Fruit fly (Drosophila melanogaster) whole organism, embryonic: Measurements from ENCODE around the gene CG34290.
A peak's percentile ranks its signal among the peaks of the same experiment; 100 is the strongest.

Experiments used
- Adf1 ChIP-seq: fragments of 200-800 bp; sonication (Bioruptor generic); IDR thresholded peaks from 2 replicates; pipeline ENCODE4 v1.3.6; 2022; ENCODE audit warnings: missing biosample characterization, missing genetic modification characterization
- Antp ChIP-seq: fragments of 200-800 bp; sonication (Bioruptor generic); optimal IDR thresholded peaks from 3 replicates; lab custom pipeline; 2016; ENCODE audit warnings: missing biosample characterization, missing genetic modification characterization
- Asciz ChIP-seq: fragments of 200-800 bp; sonication (Bioruptor generic); optimal IDR thresholded peaks from 2 replicates; lab custom pipeline; 2017; ENCODE audit warnings: missing biosample characterization, mild to moderate bottlenecking, missing genetic modification characterization, missing genetic modification reagents
- CG12659 ChIP-seq: fragments of 200-800 bp; sonication (Bioruptor generic); optimal IDR thresholded peaks from 3 replicates; lab custom pipeline; 2017; ENCODE audit warnings: mild to moderate bottlenecking, missing biosample characterization, missing genetic modification reagents, missing genetic modification characterization
- CG12744 ChIP-seq: fragments of 200-800 bp; sonication (Bioruptor generic); optimal IDR thresholded peaks from 2 replicates; lab custom pipeline; 2016; ENCODE audit warnings: missing biosample characterization, missing genetic modification characterization
- CG13424 ChIP-seq: fragments of 200-800 bp; sonication (Bioruptor generic); optimal IDR thresholded peaks from 2 replicates; lab custom pipeline; 2019; ENCODE audit warnings: missing biosample characterization, mild to moderate bottlenecking, missing genetic modification characterization, moderate library complexity
- CG14667 ChIP-seq: fragments of 200-800 bp; sonication (Bioruptor generic); IDR thresholded peaks from 2 replicates; pipeline ENCODE4 v1.3.6; 2022; ENCODE audit warnings: missing biosample characterization, missing genetic modification characterization
- CG15601 ChIP-seq: fragments of 200-800 bp; sonication (Bioruptor generic); optimal IDR thresholded peaks from 3 replicates; lab custom pipeline; 2019; ENCODE audit warnings: missing biosample characterization, mild to moderate bottlenecking, missing genetic modification characterization, moderate library complexity
- CG1603 ChIP-seq: fragments of 200-800 bp; sonication (Bioruptor generic); optimal IDR thresholded peaks from 2 replicates; lab custom pipeline; 2019; ENCODE audit warnings: missing biosample characterization, mild to moderate bottlenecking, missing genetic modification characterization, moderate library complexity
- CG16863 ChIP-seq: fragments of 200-800 bp; sonication (Bioruptor generic); optimal IDR thresholded peaks from 3 replicates; lab custom pipeline; 2016; ENCODE audit warnings: missing biosample characterization, missing genetic modification characterization
- CG17568 ChIP-seq: fragments of 200-800 bp; sonication (Bioruptor generic); optimal IDR thresholded peaks from 2 replicates; lab custom pipeline; 2018; ENCODE audit warnings: missing biosample characterization, mild to moderate bottlenecking, missing genetic modification characterization, moderate library complexity
- CG2129 ChIP-seq: fragments of 200-800 bp; sonication (Bioruptor generic); IDR thresholded peaks from 2 replicates; pipeline ENCODE4 v1.3.6; 2022; ENCODE audit warnings: missing biosample characterization, missing genetic modification characterization; ENCODE audit not compliant: partially characterized antibody
- CG2712 ChIP-seq: fragments of 200-800 bp; optimal IDR thresholded peaks from 3 replicates; lab custom pipeline; 2019; ENCODE audit warnings: missing biosample characterization, mild to moderate bottlenecking, missing genetic modification characterization, moderate library complexity
- CG30403 ChIP-seq: fragments of 200-800 bp; sonication (Bioruptor generic); optimal IDR thresholded peaks from 3 replicates; lab custom pipeline; 2016; ENCODE audit warnings: missing biosample characterization, missing genetic modification characterization
- CG30431 ChIP-seq: fragments of 200-800 bp; sonication (Bioruptor generic); optimal IDR thresholded peaks from 2 replicates; lab custom pipeline; 2017; ENCODE audit warnings: missing biosample characterization, missing genetic modification characterization
- CG31388 ChIP-seq: fragments of 200-800 bp; sonication (Bioruptor generic); optimal IDR thresholded peaks from 2 replicates; lab custom pipeline; 2016; ENCODE audit warnings: missing biosample characterization, missing genetic modification characterization
- CG32767 ChIP-seq: fragments of 200-800 bp; sonication (Bioruptor generic); IDR thresholded peaks from 2 replicates; pipeline ENCODE4 v1.3.6; 2022; ENCODE audit warnings: missing biosample characterization, missing genetic modification characterization
- CG7372 ChIP-seq: fragments of 200-800 bp; sonication (Bioruptor generic); IDR thresholded peaks from 2 replicates; pipeline ENCODE4 v1.3.6; 2022; ENCODE audit warnings: missing biosample characterization, missing genetic modification characterization
- CG8944 ChIP-seq: fragments of 200-800 bp; sonication (Bioruptor generic); optimal IDR thresholded peaks from 3 replicates; lab custom pipeline; 2016; ENCODE audit warnings: missing biosample characterization, missing genetic modification characterization
- CG9797 ChIP-seq: fragments of 200-800 bp; sonication (Bioruptor generic); optimal IDR thresholded peaks from 3 replicates; lab custom pipeline; 2018; ENCODE audit warnings: missing biosample characterization, mild to moderate bottlenecking, missing genetic modification characterization
- Camta ChIP-seq: fragments of 200-800 bp; sonication (Bioruptor generic); optimal IDR thresholded peaks from 2 replicates; lab custom pipeline; 2016; ENCODE audit warnings: missing biosample characterization, missing genetic modification characterization
- CoRest ChIP-seq: fragments of 200-800 bp; sonication (Bioruptor generic); optimal IDR thresholded peaks from 3 replicates; lab custom pipeline; 2018; ENCODE audit warnings: missing biosample characterization, mild to moderate bottlenecking, missing genetic modification characterization, moderate library complexity
- E2f2 ChIP-seq: fragments of 200-800 bp; sonication (Bioruptor generic); IDR thresholded peaks from 2 replicates; pipeline ENCODE4 v1.3.6; 2022; ENCODE audit warnings: missing biosample characterization, missing genetic modification characterization
- Elba2 ChIP-seq: fragments of 200-800 bp; sonication (Bioruptor generic); optimal IDR thresholded peaks from 3 replicates; lab custom pipeline; 2016; ENCODE audit warnings: missing biosample characterization, missing genetic modification characterization
- Ets65A ChIP-seq: fragments of 200-800 bp; sonication (Bioruptor generic); peaks from one replicate; lab custom pipeline; 2016; ENCODE audit warnings: missing biosample characterization, missing genetic modification characterization
- HLH3B ChIP-seq: fragments of 200-800 bp; sonication (Bioruptor generic); IDR thresholded peaks from 2 replicates; pipeline ENCODE4 v1.3.6; 2022; ENCODE audit warnings: missing biosample characterization, missing genetic modification characterization
- Hmr ChIP-seq: fragments of 200-800 bp; sonication (Bioruptor generic); optimal IDR thresholded peaks from 3 replicates; lab custom pipeline; 2017; ENCODE audit warnings: mild to moderate bottlenecking, missing biosample characterization, missing genetic modification reagents, missing genetic modification characterization
- MTF-1 ChIP-seq: fragments of 200-800 bp; sonication (Bioruptor generic); optimal IDR thresholded peaks from 2 replicates; lab custom pipeline; 2018; ENCODE audit warnings: missing biosample characterization, mild to moderate bottlenecking, missing genetic modification characterization, borderline replicate concordance
- Max ChIP-seq: fragments of 200-800 bp; sonication (Bioruptor generic); optimal IDR thresholded peaks from 2 replicates; lab custom pipeline; 2016; ENCODE audit warnings: missing biosample characterization, mild to moderate bottlenecking, missing genetic modification characterization
- PHDP ChIP-seq: fragments of 200-800 bp; sonication (Bioruptor generic); optimal IDR thresholded peaks from 3 replicates; lab custom pipeline; 2018; ENCODE audit warnings: missing biosample characterization, mild to moderate bottlenecking, missing genetic modification characterization, moderate library complexity
- Poxn ChIP-seq: fragments of 200-800 bp; sonication (Bioruptor generic); IDR thresholded peaks from 2 replicates; pipeline ENCODE4 v1.3.6; 2022; ENCODE audit warnings: missing biosample characterization, missing genetic modification characterization
- Xbp1 ChIP-seq: fragments of 200-800 bp; sonication (Bioruptor generic); optimal IDR thresholded peaks from 3 replicates; lab custom pipeline; 2016; ENCODE audit warnings: missing biosample characterization, mild to moderate bottlenecking, missing genetic modification characterization
- aop ChIP-seq: fragments of 200-800 bp; sonication (Bioruptor generic); IDR thresholded peaks from 2 replicates; pipeline ENCODE4 v1.3.6; 2022; ENCODE audit warnings: missing biosample characterization, missing genetic modification characterization
- dimm ChIP-seq: fragments of 200-800 bp; sonication (Bioruptor generic); IDR thresholded peaks from 2 replicates; pipeline ENCODE4 v1.3.6; 2022; ENCODE audit warnings: missing biosample characterization, missing genetic modification characterization
- dmrt99B ChIP-seq: fragments of 200-800 bp; sonication (Bioruptor generic); optimal IDR thresholded peaks from 2 replicates; lab custom pipeline; 2018; ENCODE audit warnings: missing biosample characterization, mild to moderate bottlenecking, missing genetic modification characterization, moderate library complexity
- dysf ChIP-seq: fragments of 200-800 bp; sonication (Bioruptor generic); IDR thresholded peaks from 3 replicates; pipeline ENCODE4 v1.3.6; 2022; ENCODE audit warnings: missing biosample characterization, missing genetic modification characterization
- fu2 ChIP-seq: fragments of 200-800 bp; sonication (Bioruptor generic); optimal IDR thresholded peaks from 2 replicates; lab custom pipeline; 2016; ENCODE audit warnings: missing biosample characterization, missing genetic modification characterization
- gcm ChIP-seq: fragments of 200-800 bp; sonication (Bioruptor generic); optimal IDR thresholded peaks from 2 replicates; lab custom pipeline; 2019; ENCODE audit warnings: missing biosample characterization, mild to moderate bottlenecking, missing genetic modification characterization, moderate library complexity
- her ChIP-seq: fragments of 200-800 bp; sonication (Bioruptor generic); optimal IDR thresholded peaks from 2 replicates; lab custom pipeline; 2016; ENCODE audit warnings: missing biosample characterization, missing genetic modification characterization
- jumu ChIP-seq: fragments of 200-800 bp; sonication (Bioruptor generic); optimal IDR thresholded peaks from 3 replicates; lab custom pipeline; 2016; ENCODE audit warnings: missing biosample characterization, missing genetic modification characterization
- ken ChIP-seq: fragments of 200-800 bp; sonication (Bioruptor generic); IDR thresholded peaks from 3 replicates; pipeline ENCODE4 v1.3.6; 2022; ENCODE audit warnings: missing biosample characterization, missing genetic modification characterization
- kni ChIP-seq: fragments of 200-800 bp; sonication (Bioruptor generic); optimal IDR thresholded peaks from 3 replicates; lab custom pipeline; 2017; ENCODE audit warnings: mild to moderate bottlenecking, missing biosample characterization, missing genetic modification reagents, missing genetic modification characterization
- mirr ChIP-seq: fragments of 200-800 bp; sonication (Bioruptor generic); optimal IDR thresholded peaks from 3 replicates; lab custom pipeline; 2018; ENCODE audit warnings: missing biosample characterization, mild to moderate bottlenecking, missing genetic modification characterization
- pnt ChIP-seq: fragments of 200-800 bp; sonication (Bioruptor generic); optimal IDR thresholded peaks from 3 replicates; lab custom pipeline; 2016; ENCODE audit warnings: missing biosample characterization, missing genetic modification characterization
- ranshi ChIP-seq: fragments of 200-800 bp; sonication (Bioruptor generic); IDR thresholded peaks from 2 replicates; pipeline ENCODE4 v1.3.6; 2022; ENCODE audit warnings: missing biosample characterization, missing genetic modification characterization
- sens-2 ChIP-seq: fragments of 200-800 bp; sonication (Bioruptor generic); IDR thresholded peaks from 2 replicates; pipeline ENCODE4 v1.3.6; 2022; ENCODE audit warnings: missing biosample characterization, missing genetic modification characterization
- shn ChIP-seq: fragments of 200-800 bp; sonication (Bioruptor generic); optimal IDR thresholded peaks from 3 replicates; lab custom pipeline; 2016; ENCODE audit warnings: missing biosample characterization, missing genetic modification characterization
- ttk ChIP-seq: fragments of 200-800 bp; sonication (Bioruptor generic); IDR thresholded peaks from 2 replicates; pipeline ENCODE4 v2.1.2; 2022; ENCODE audit warnings: missing biosample characterization, missing genetic modification characterization
- twi ChIP-seq: fragments of 200-800 bp; optimal IDR thresholded peaks from 2 replicates; lab custom pipeline; 2019; ENCODE audit warnings: missing biosample characterization, mild to moderate bottlenecking, missing genetic modification characterization, moderate library complexity

The CG34290 gene

dm6 chr3R:24276104-24277008 lies 13.3 kb downstream of the CG34290 start, which contains the start of gene Orct (continued):
- peak; percentile 10 for TF ChIP-seq MTF-1 (GFP tag; lab: Kevin White, UChicago)
- TF ChIP-seq Xbp1 (GFP tag; lab: Kevin White, UChicago): peak; percentile 60
- no peak for TF ChIP-seq sens-2
- TF ChIP-seq mirr (GFP tag; lab: Kevin White, UChicago): peak; percentile 59
- peak; percentile 55 for TF ChIP-seq Camta (GFP tag; lab: Kevin White, UChicago)
- peak; percentile 65 for TF ChIP-seq shn (GFP tag; lab: Kevin White, UChicago)
- TF ChIP-seq Hmr (GFP tag; lab: Kevin White, UChicago): peak; percentile 89
- peak; percentile 62 for TF ChIP-seq Asciz
- peak; percentile 19; the same call in 1 of the 2 replicates for TF ChIP-seq CG14667 (GFP tag; lab: Robert Waterston, UW)
- TF ChIP-seq jumu: peak; percentile 59
- peak; percentile 45; the same call in 1 of the 2 replicates for TF ChIP-seq Adf1 (GFP tag; lab: Robert Waterston, UW)
- TF ChIP-seq aop (GFP tag; lab: Robert Waterston, UW): no peak
- TF ChIP-seq Poxn (GFP tag; lab: Robert Waterston, UW): 0 out of 2 replicates have a peak, but pooled peaks have one; percentile 19
- peak; percentile 80 for TF ChIP-seq CG2712 (tag; lab: Kevin White, UChicago)
- TF ChIP-seq ttk (GFP tag; lab: Robert Waterston, UW): no peak; the same call in 1 of the 2 replicates
- TF ChIP-seq CG32767: no peak
- peak; percentile 55 for TF ChIP-seq CG17568 (GFP tag; lab: Kevin White, UChicago)
- TF ChIP-seq CG7372 (GFP tag; lab: Robert Waterston, UW): peak; percentile 87
- TF ChIP-seq CG8944 (GFP tag; lab: Kevin White, UChicago): peak; percentile 32
- TF ChIP-seq CG12744 (GFP tag; lab: Kevin White, UChicago): peak; percentile 32
- TF ChIP-seq CG31388 (GFP tag; lab: Kevin White, UChicago): peak; percentile 2
- TF ChIP-seq E2f2 (GFP tag; lab: Robert Waterston, UW): peak; percentile 46; the same call in 1 of the 2 replicates
- TF ChIP-seq Ets65A (GFP tag; lab: Kevin White, UChicago): peak; percentile 84
- peak; percentile 79 for TF ChIP-seq CG13424 (tag; lab: Kevin White, UChicago)
- TF ChIP-seq ranshi (GFP tag; lab: Robert Waterston, UW): peak; percentile 53; the same call in 1 of the 2 replicates
- peak; percentile 45 for TF ChIP-seq twi
- TF ChIP-seq dimm (GFP tag; lab: Robert Waterston, UW): no peak
- TF ChIP-seq dysf (GFP tag; lab: Robert Waterston, UW): peak; percentile 78
- TF ChIP-seq fu2 (GFP tag; lab: Kevin White, UChicago): peak; percentile 65
- peak; percentile 50 for TF ChIP-seq CG16863 (GFP tag; lab: Kevin White, UChicago)
- peak; percentile 71 for TF ChIP-seq gcm (GFP tag; lab: Kevin White, UChicago)
- TF ChIP-seq CG9797 (GFP tag; lab: Kevin White, UChicago): no peak
- TF ChIP-seq PHDP (tag; lab: Kevin White, UChicago): peak; percentile 80
- peak; percentile 49 for TF ChIP-seq pnt (GFP tag; lab: Kevin White, UChicago)
- TF ChIP-seq CG30431 (GFP tag; lab: Kevin White, UChicago): peak; percentile 40
- TF ChIP-seq HLH3B (GFP tag; lab: Robert Waterston, UW): 0 out of 2 replicates have a peak, but pooled peaks have one; percentile 36
- peak; percentile 80 for TF ChIP-seq CG30403
- peak; percentile 20 for TF ChIP-seq CG15601 (tag; lab: Kevin White, UChicago)
- TF ChIP-seq CoRest (tag; lab: Kevin White, UChicago): peak; percentile 88
- no peak for TF ChIP-seq kni (GFP tag; lab: Kevin White, UChicago)
- peak; percentile 58 for TF ChIP-seq Antp (GFP tag; lab: Kevin White, UChicago)
- peak; percentile 79 for TF ChIP-seq CG12659 (GFP tag; lab: Kevin White, UChicago)
- no peak for TF ChIP-seq CG2129 (GFP tag; lab: Robert Waterston, UW)
- TF ChIP-seq CG1603 (tag; lab: Kevin White, UChicago): peak; percentile 69
- no peak for TF ChIP-seq ken (GFP tag; lab: Robert Waterston, UW)
- peak; percentile 40 for TF ChIP-seq her (GFP tag; lab: Kevin White, UChicago)
- peak; percentile 79 for TF ChIP-seq dmrt99B (tag; lab: Kevin White, UChicago)
- peak; percentile 62 for TF ChIP-seq Max (GFP tag; lab: Kevin White, UChicago)
- no peak for TF ChIP-seq Elba2 (GFP tag; lab: Kevin White, UChicago)
